Worm (Caenorhabditis elegans): ENCODE results near the gene F54D5.17.

ce11 chrII:11537606-11538016 is 18.8 kb upstream of the F54D5.17 start:
- no peak for TF ChIP-seq fos-1 (tag; optimal IDR thresholded peaks at IDR 0.05)
- no peak for TF ChIP-seq sdz-12 (GFP tag; optimal IDR thresholded peaks at IDR 0.05)
- TF ChIP-seq mdl-1 (tag; optimal IDR thresholded peaks at IDR 0.05) = no peak

All from whole organism, L4 larva.